Fruit fly (Drosophila melanogaster) whole organism, embryonic: ENCODE results near the gene her.

Source experiments
- Ada2b ChIP-seq: fragments of 200-800 bp; sonication (Bioruptor generic); IDR thresholded peaks from 2 replicates; pipeline ENCODE4 v1.3.6; 2022; ENCODE audit warnings: missing biosample characterization, missing genetic modification characterization
- Asciz ChIP-seq: fragments of 200-800 bp; sonication (Bioruptor generic); optimal IDR thresholded peaks from 2 replicates; lab custom pipeline; 2017; ENCODE audit warnings: missing biosample characterization, mild to moderate bottlenecking, missing genetic modification characterization, missing genetic modification reagents
- CG1024 ChIP-seq: fragments of 200-800 bp; sonication (Bioruptor generic); IDR thresholded peaks from 2 replicates; pipeline ENCODE4 v1.3.6; 2022; ENCODE audit warnings: missing biosample characterization, missing genetic modification characterization
- CG10431 ChIP-seq: fragments of 200-800 bp; sonication (Bioruptor generic); optimal IDR thresholded peaks from 3 replicates; lab custom pipeline; 2018; ENCODE audit warnings: missing biosample characterization, mild to moderate bottlenecking, missing genetic modification characterization
- CG10979 ChIP-seq: fragments of 200-800 bp; sonication (Bioruptor generic); optimal IDR thresholded peaks from 2 replicates; lab custom pipeline; 2018; ENCODE audit warnings: missing biosample characterization, mild to moderate bottlenecking, missing genetic modification characterization, moderate library complexity
- CG11456 ChIP-seq: fragments of 200-800 bp; sonication (Bioruptor generic); IDR thresholded peaks from 3 replicates; pipeline ENCODE4 v1.3.6; 2022; ENCODE audit warnings: missing biosample characterization, missing genetic modification characterization
- CG12104 ChIP-seq: fragments of 200-800 bp; sonication (Bioruptor generic); optimal IDR thresholded peaks from 3 replicates; lab custom pipeline; 2016; ENCODE audit warnings: missing biosample characterization, missing genetic modification characterization
- CG13287 ChIP-seq: fragments of 200-800 bp; sonication (Bioruptor generic); IDR thresholded peaks from 2 replicates; pipeline ENCODE4 v1.3.6; 2022; ENCODE audit warnings: missing biosample characterization, missing genetic modification characterization; ENCODE audit not compliant: partially characterized antibody
- CG13296 ChIP-seq: fragments of 200-800 bp; sonication (Bioruptor generic); optimal IDR thresholded peaks from 3 replicates; lab custom pipeline; 2018; ENCODE audit warnings: missing biosample characterization, mild to moderate bottlenecking, missing genetic modification characterization
- CG13424 ChIP-seq: fragments of 200-800 bp; sonication (Bioruptor generic); optimal IDR thresholded peaks from 2 replicates; lab custom pipeline; 2019; ENCODE audit warnings: missing biosample characterization, mild to moderate bottlenecking, missing genetic modification characterization, moderate library complexity
- CG15514 ChIP-seq: fragments of 200-800 bp; sonication (Bioruptor generic); optimal IDR thresholded peaks from 3 replicates; lab custom pipeline; 2017; ENCODE audit warnings: missing biosample characterization, missing genetic modification characterization, mild to moderate bottlenecking, moderate library complexity, missing genetic modification reagents
- CG17186 ChIP-seq: fragments of 200-800 bp; sonication (Bioruptor generic); optimal IDR thresholded peaks from 3 replicates; lab custom pipeline; 2017; ENCODE audit warnings: missing biosample characterization, missing genetic modification reagents, missing genetic modification characterization
- CG17328 ChIP-seq: fragments of 200-800 bp; sonication (Bioruptor generic); IDR thresholded peaks from 2 replicates; pipeline ENCODE4 v1.3.6; 2022; ENCODE audit warnings: missing biosample characterization, missing genetic modification characterization
- CG32772 ChIP-seq: fragments of 200-800 bp; sonication (Bioruptor generic); IDR thresholded peaks from 2 replicates; pipeline ENCODE4 v1.3.6; 2022; ENCODE audit warnings: missing biosample characterization, missing genetic modification characterization
- CG34376 ChIP-seq: fragments of 200-800 bp; sonication (Bioruptor generic); optimal IDR thresholded peaks from 2 replicates; lab custom pipeline; 2018; ENCODE audit warnings: missing biosample characterization, mild to moderate bottlenecking, missing genetic modification characterization
- CG4707 ChIP-seq: fragments of 200-800 bp; sonication (Bioruptor generic); optimal IDR thresholded peaks from 2 replicates; lab custom pipeline; 2018; ENCODE audit warnings: missing biosample characterization, mild to moderate bottlenecking, missing genetic modification characterization, moderate library complexity
- CG5953 ChIP-seq: fragments of 200-800 bp; sonication (Bioruptor generic); IDR thresholded peaks from 2 replicates; pipeline ENCODE4 v1.3.6; 2022; ENCODE audit warnings: missing biosample characterization, missing genetic modification characterization
- CG6272 ChIP-seq: fragments of 200-800 bp; sonication (Bioruptor generic); IDR thresholded peaks from 2 replicates; pipeline ENCODE4 v1.3.6; 2022; ENCODE audit warnings: missing biosample characterization, missing genetic modification characterization
- CG6765 ChIP-seq: fragments of 200-800 bp; sonication (Bioruptor generic); optimal IDR thresholded peaks from 3 replicates; lab custom pipeline; 2017; ENCODE audit warnings: missing biosample characterization, mild to moderate bottlenecking, missing genetic modification characterization
- CG7271 ChIP-seq: fragments of 200-800 bp; sonication (Bioruptor generic); optimal IDR thresholded peaks from 2 replicates; lab custom pipeline; 2018; ENCODE audit warnings: missing biosample characterization, mild to moderate bottlenecking, missing genetic modification characterization, moderate library complexity
- Dad ChIP-seq: fragments of 200-800 bp; sonication (Bioruptor generic); optimal IDR thresholded peaks from 3 replicates; lab custom pipeline; 2016; ENCODE audit warnings: missing biosample characterization, missing genetic modification characterization
- Dip2 ChIP-seq: fragments of 200-800 bp; sonication (Bioruptor generic); IDR thresholded peaks from 2 replicates; pipeline ENCODE4 v1.3.6; 2022; ENCODE audit warnings: missing biosample characterization, missing genetic modification characterization
- Dp ChIP-seq: fragments of 200-800 bp; sonication (Bioruptor generic); optimal IDR thresholded peaks from 2 replicates; lab custom pipeline; 2018; ENCODE audit warnings: missing biosample characterization, mild to moderate bottlenecking, missing genetic modification characterization, moderate library complexity
- E2f2 ChIP-seq: fragments of 200-800 bp; sonication (Bioruptor generic); IDR thresholded peaks from 2 replicates; pipeline ENCODE4 v1.3.6; 2022; ENCODE audit warnings: missing biosample characterization, missing genetic modification characterization
- Fer2 ChIP-seq: fragments of 200-800 bp; sonication (Bioruptor generic); optimal IDR thresholded peaks from 2 replicates; lab custom pipeline; 2018; ENCODE audit warnings: missing biosample characterization, mild to moderate bottlenecking, missing genetic modification characterization, moderate library complexity
- Gug ChIP-seq: fragments of 200-800 bp; sonication (Bioruptor generic); IDR thresholded peaks from 4 replicates; pipeline ENCODE4 v1.3.6; 2022; ENCODE audit warnings: missing biosample characterization, missing genetic modification characterization
- H15 ChIP-seq: fragments of 200-800 bp; sonication (Bioruptor generic); IDR thresholded peaks from 3 replicates; pipeline ENCODE4 v1.3.6; 2022; ENCODE audit warnings: missing biosample characterization, missing genetic modification characterization
- Lhr ChIP-seq: fragments of 200-800 bp; sonication (Bioruptor generic); optimal IDR thresholded peaks from 3 replicates; lab custom pipeline; 2017; ENCODE audit warnings: mild to moderate bottlenecking, missing biosample characterization, missing genetic modification reagents, missing genetic modification characterization
- MESR4 ChIP-seq: fragments of 200-800 bp; sonication (Bioruptor generic); optimal IDR thresholded peaks from 2 replicates; lab custom pipeline; 2018; ENCODE audit warnings: missing biosample characterization, mild to moderate bottlenecking, missing genetic modification characterization, moderate library complexity
- Med ChIP-seq: fragments of 200-800 bp; sonication (Bioruptor generic); peaks from one replicate; lab custom pipeline; 2016; ENCODE audit warnings: missing biosample characterization, missing genetic modification characterization, mild to moderate bottlenecking, inconsistent platforms, moderate library complexity
- NC2β ChIP-seq: fragments of 200-800 bp; sonication (Bioruptor generic); optimal IDR thresholded peaks from 2 replicates; lab custom pipeline; 2016; ENCODE audit warnings: missing biosample characterization, missing genetic modification characterization
- NFAT ChIP-seq: fragments of 200-800 bp; sonication (Bioruptor generic); IDR thresholded peaks from 2 replicates; pipeline ENCODE4 v1.3.6; 2022; ENCODE audit warnings: missing biosample characterization, missing genetic modification characterization
- TFAM ChIP-seq: fragments of 200-800 bp; sonication (Bioruptor generic); optimal IDR thresholded peaks from 2 replicates; lab custom pipeline; 2017; ENCODE audit warnings: missing biosample characterization, missing genetic modification characterization, inconsistent platforms
- bsh ChIP-seq, 2 experiments: fragments of 200-800 bp; sonication (Bioruptor generic); optimal IDR thresholded peaks; 2 replicates each; lab custom pipeline; 2017 to 2018; ENCODE audit warnings: mild to moderate bottlenecking in 2 of 2, missing biosample characterization in 2 of 2, missing genetic modification characterization in 2 of 2, moderate library complexity in 1 of 2
- cad ChIP-seq: fragments of >200 bp; optimal IDR thresholded peaks from 2 replicates; lab custom pipeline; 2017; ENCODE audit warnings: missing biosample characterization, missing genetic modification characterization
- cato ChIP-seq: fragments of 200-800 bp; sonication (Bioruptor generic); optimal IDR thresholded peaks from 2 replicates; lab custom pipeline; 2016; ENCODE audit warnings: missing biosample characterization, missing genetic modification characterization, borderline replicate concordance
- chn ChIP-seq: fragments of 200-800 bp; sonication (Bioruptor generic); optimal IDR thresholded peaks from 2 replicates; lab custom pipeline; 2016; ENCODE audit warnings: missing biosample characterization, missing genetic modification characterization
- croc ChIP-seq: fragments of 200-800 bp; sonication (Bioruptor generic); conservative IDR thresholded peaks from 3 replicates; pipeline ENCODE4 v1.3.6; 2022; ENCODE audit warnings: missing biosample characterization, missing genetic modification characterization
- ems ChIP-seq: fragments of 200-800 bp; sonication (Bioruptor generic); optimal IDR thresholded peaks from 3 replicates; lab custom pipeline; 2016; ENCODE audit warnings: missing biosample characterization, missing genetic modification characterization
- en ChIP-seq: fragments of 200-800 bp; sonication (Bioruptor generic); optimal IDR thresholded peaks from 2 replicates; lab custom pipeline; 2016; ENCODE audit warnings: missing biosample characterization, missing genetic modification characterization
- gem ChIP-seq: fragments of 200-800 bp; sonication (Bioruptor generic); optimal IDR thresholded peaks from 2 replicates; lab custom pipeline; 2019; ENCODE audit warnings: missing biosample characterization, mild to moderate bottlenecking, missing genetic modification characterization, moderate library complexity
- kay ChIP-seq: fragments of 200-800 bp; sonication (Bioruptor generic); optimal IDR thresholded peaks from 2 replicates; lab custom pipeline; 2016; ENCODE audit warnings: missing biosample characterization, missing genetic modification characterization
- lbe ChIP-seq: fragments of 200-800 bp; sonication (Bioruptor generic); optimal IDR thresholded peaks from 2 replicates; lab custom pipeline; 2016; ENCODE audit warnings: missing biosample characterization, mild to moderate bottlenecking, missing genetic modification characterization
- org-1 ChIP-seq: fragments of 200-800 bp; sonication (Bioruptor generic); optimal IDR thresholded peaks from 2 replicates; lab custom pipeline; 2017; ENCODE audit warnings: missing biosample characterization, missing genetic modification characterization
- run ChIP-seq: fragments of 200-800 bp; sonication (Bioruptor generic); optimal IDR thresholded peaks from 3 replicates; lab custom pipeline; 2018; ENCODE audit warnings: missing biosample characterization, mild to moderate bottlenecking, missing genetic modification characterization
- sc ChIP-seq, 3 experiments: fragments of >200 bp in 2 of 3; fragments of 200-800 bp in 1 of 3; sonication (Bioruptor generic) in 1 of 3; optimal IDR thresholded peaks; 2 replicates in 2 of 3; 3 replicates in 1 of 3; lab custom pipeline; 2017; ENCODE audit warnings: mild to moderate bottlenecking in 1 of 3, missing biosample characterization in 1 of 3, missing genetic modification characterization in 1 of 3, missing genetic modification reagents in 1 of 3
- seq ChIP-seq: fragments of 200-800 bp; sonication (Bioruptor generic); IDR thresholded peaks from 2 replicates; pipeline ENCODE4 v1.3.6; 2022; ENCODE audit warnings: missing biosample characterization, missing genetic modification characterization
- sim ChIP-seq: fragments of 200-800 bp; sonication (Bioruptor generic); IDR thresholded peaks from 2 replicates; pipeline ENCODE4 v1.3.6; 2022; ENCODE audit warnings: missing biosample characterization, missing genetic modification characterization
- slbo ChIP-seq: fragments of 200-800 bp; sonication (Bioruptor generic); IDR thresholded peaks from 2 replicates; pipeline ENCODE4 v1.3.6; 2022; ENCODE audit warnings: missing biosample characterization, missing genetic modification characterization
- ssp ChIP-seq: fragments of 200-800 bp; sonication (Bioruptor generic); IDR thresholded peaks from 2 replicates; pipeline ENCODE4 v1.3.6; 2022; ENCODE audit warnings: missing biosample characterization, missing genetic modification characterization

Gene her

DNA sequence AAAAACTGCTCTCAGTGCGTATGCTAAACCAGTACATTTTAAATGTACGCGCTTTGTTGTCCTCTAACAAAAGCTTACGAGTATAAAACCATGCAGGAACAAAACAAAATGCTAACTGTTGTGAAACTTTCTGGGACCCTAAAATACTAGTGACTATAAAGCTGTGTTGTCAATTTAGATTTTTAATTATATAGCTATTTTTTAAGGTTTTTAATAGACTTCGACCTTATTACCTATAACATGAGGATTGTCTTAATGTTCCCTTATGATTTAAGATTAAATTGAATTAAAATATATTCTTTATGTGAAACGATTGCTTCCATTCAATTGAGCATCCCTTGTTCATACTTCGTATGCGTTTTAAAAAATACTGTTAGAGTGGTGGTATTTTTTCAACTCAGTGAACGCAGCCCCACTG, 20.3 kb upstream of the her start (continued):
- peak; percentile 12 for TF ChIP-seq run
- peak; percentile 66 for TF ChIP-seq CG13424
- peak; percentile 95 for TF ChIP-seq E2f2 (GFP tag; lab: Robert Waterston, UW)
- no peak for TF ChIP-seq CG13296
- peak; percentile 76 for TF ChIP-seq Ada2b (GFP tag; lab: Robert Waterston, UW)
- peak; percentile 33 for TF ChIP-seq ems (GFP tag; lab: Kevin White, UChicago)
- TF ChIP-seq Dad (GFP tag; lab: Kevin White, UChicago), result peak; percentile 29
- peak; percentile 32 for TF ChIP-seq CG7271 (tag; lab: Kevin White, UChicago)
- peak; percentile 43 for TF ChIP-seq croc
- peak; percentile 7 for TF ChIP-seq CG12104 (GFP tag; lab: Kevin White, UChicago)
- no peak for TF ChIP-seq CG6765 (GFP tag; lab: Kevin White, UChicago)
- TF ChIP-seq en, result no peak
- TF ChIP-seq Dp (GFP tag; lab: Kevin White, UChicago), result peak; percentile 95
- TF ChIP-seq slbo (GFP tag; lab: Robert Waterston, UW), result peak; percentile 91
- peak; percentile 88 for TF ChIP-seq gem
- no peak for TF ChIP-seq sc (optimal IDR thresholded peaks at IDR 0.05; lab: Kevin White, UChicago)
- TF ChIP-seq sc (GFP tag; optimal IDR thresholded peaks at IDR 0.05; lab: Kevin White, UChicago), result peak; percentile 37
- peak in 1 of 2 experiments; percentile 74 for TF ChIP-seq bsh (GFP tag; optimal IDR thresholded peaks at IDR 0.05; lab: Kevin White, UChicago)
- TF ChIP-seq ssp, result peak; percentile 74
- peak; percentile 86 for TF ChIP-seq Med (GFP tag; lab: Kevin White, UChicago)
- TF ChIP-seq sim (GFP tag; lab: Robert Waterston, UW), result no peak
- peak; percentile 1 for TF ChIP-seq lbe (GFP tag; lab: Kevin White, UChicago)
- no peak for TF ChIP-seq CG34376 (GFP tag; lab: Kevin White, UChicago)
- peak; percentile 81 for TF ChIP-seq CG6272 (GFP tag; lab: Robert Waterston, UW)
- peak; percentile 78 for TF ChIP-seq Lhr (GFP tag; lab: Kevin White, UChicago)
- no peak for TF ChIP-seq MESR4
- TF ChIP-seq CG11456 (GFP tag; lab: Robert Waterston, UW), result peak; percentile 66
- peak; percentile 73 for TF ChIP-seq CG32772 (GFP tag; lab: Robert Waterston, UW)
- peak; percentile 14 for TF ChIP-seq CG17186
- TF ChIP-seq CG5953 (GFP tag; lab: Robert Waterston, UW), result 0 out of 2 replicates have a peak, but pooled peaks have one; percentile 31
- TF ChIP-seq cad (GFP tag; lab: Kevin White, UChicago), result no peak
- no peak for TF ChIP-seq TFAM (GFP tag; lab: Kevin White, UChicago)
- TF ChIP-seq CG1024, result 0 out of 2 replicates have a peak, but pooled peaks have one; percentile 10
- TF ChIP-seq kay (GFP tag; lab: Kevin White, UChicago), result peak; percentile 45
- no peak for TF ChIP-seq NC2β (GFP tag; lab: Kevin White, UChicago)
- TF ChIP-seq CG10979, result peak; percentile 51
- TF ChIP-seq CG15514, result peak; percentile 55
- peak; percentile 12 for TF ChIP-seq Asciz
- peak; percentile 14 for TF ChIP-seq Fer2
- peak; percentile 7 for TF ChIP-seq cato
- peak; percentile 44; the same call in 1 of the 2 replicates for TF ChIP-seq NFAT (GFP tag; lab: Robert Waterston, UW)
- TF ChIP-seq Dip2 (GFP tag; lab: Robert Waterston, UW), result no peak
- TF ChIP-seq org-1 (GFP tag; lab: Kevin White, UChicago), result no peak
- TF ChIP-seq CG13287 (GFP tag; lab: Robert Waterston, UW), result no peak
- TF ChIP-seq chn, result peak; percentile 7
- peak; percentile 70; the same call in 1 of the 2 replicates for TF ChIP-seq CG17328 (GFP tag; lab: Robert Waterston, UW)
- 0 out of 2 replicates have a peak, but pooled peaks have one; percentile 29 for TF ChIP-seq seq (GFP tag; lab: Robert Waterston, UW)
- TF ChIP-seq CG4707 (GFP tag; lab: Kevin White, UChicago), result no peak
- no peak for TF ChIP-seq CG10431 (GFP tag; lab: Kevin White, UChicago)
- TF ChIP-seq H15 (GFP tag; lab: Robert Waterston, UW), result peak; percentile 76; the same call in 2 of the 3 replicates
- peak; percentile 53; the same call in 3 of the 4 replicates for TF ChIP-seq Gug (GFP tag; lab: Robert Waterston, UW)
